Worm (Caenorhabditis elegans): ENCODE data around the gene lido-12.

lido-12 gene

DNA sequence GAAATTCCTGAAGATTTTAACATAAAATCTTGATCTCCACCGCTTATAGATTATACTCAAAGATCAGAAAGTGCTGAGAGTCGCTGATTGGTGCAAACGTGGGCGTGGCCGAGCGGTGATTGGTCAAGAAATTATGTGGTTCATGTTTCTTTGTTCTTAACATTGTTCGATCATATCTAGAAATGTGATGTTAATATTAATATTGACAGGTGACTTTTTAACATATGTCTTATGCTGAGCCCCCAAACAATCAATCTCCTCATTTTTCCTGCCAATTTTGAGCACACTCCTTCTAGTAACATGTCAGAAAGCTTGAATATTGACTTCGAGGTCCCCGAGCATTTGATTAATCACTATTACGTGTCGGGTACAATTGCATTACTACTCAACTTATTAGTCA, 38.4 kb downstream of the lido-12 start, which contains the start of gene sri-29:
TSS of gene sri-29 (plus strand) at position 301 of the 400 bp plus-strand sequence.
- no peak for TF ChIP-seq tlp-1 (tag; optimal IDR thresholded peaks at IDR 0.05)
- no peak for TF ChIP-seq unc-130 (tag; optimal IDR thresholded peaks at IDR 0.05)
- no peak for TF ChIP-seq mef-2 (tag; optimal IDR thresholded peaks at IDR 0.05)
- TF ChIP-seq fos-1 (tag; optimal IDR thresholded peaks at IDR 0.05) = no peak
- no peak for TF ChIP-seq mab-9 (GFP tag; IDR thresholded peaks at IDR 0.05)
- TF ChIP-seq elt-3 (tag; optimal IDR thresholded peaks at IDR 0.05) = no peak
- TF ChIP-seq lin-14 (GFP tag; optimal IDR thresholded peaks at IDR 0.05) = no peak

DNA sequence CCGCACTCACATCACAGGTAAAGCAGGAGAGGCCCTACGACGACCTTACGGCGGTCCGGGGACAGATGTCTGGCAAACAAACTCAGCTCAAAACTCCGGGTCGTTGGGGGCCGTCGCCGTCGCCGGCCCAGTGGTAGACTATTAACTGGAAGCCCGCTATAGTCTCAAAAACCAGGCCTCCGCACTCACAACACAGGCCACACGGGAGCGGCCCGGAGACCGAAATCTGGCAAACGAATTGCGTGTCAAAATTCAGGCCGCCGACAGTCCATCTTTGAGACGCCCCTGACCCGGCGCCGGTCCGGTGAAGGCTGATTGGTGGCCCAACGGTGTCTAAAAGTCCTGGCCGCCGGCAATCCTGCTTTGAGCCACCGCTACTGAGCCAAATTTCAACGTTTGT, 39.8 kb downstream of the lido-12 start:
- TF ChIP-seq nhr-76 (tag; optimal IDR thresholded peaks at IDR 0.05) (no peak), elt-2 (tag; optimal IDR thresholded peaks at IDR 0.05) (no peak), lin-14 (GFP tag; optimal IDR thresholded peaks at IDR 0.05) (no peak), F16B12.6 (tag; optimal IDR thresholded peaks at IDR 0.05) (no peak), ceh-8 (GFP tag; optimal IDR thresholded peaks at IDR 0.05) (no peak), lir-3 (tag; optimal IDR thresholded peaks at IDR 0.05; ENCODE audit: poor library complexity) (no peak), elt-3 (tag; optimal IDR thresholded peaks at IDR 0.05) (no peak), zag-1 (tag; optimal IDR thresholded peaks at IDR 0.05) (no peak), egl-27 (tag; optimal IDR thresholded peaks at IDR 0.05) (no peak), nhr-28 (tag; optimal IDR thresholded peaks at IDR 0.05) (no peak), ztf-4 (tag; optimal IDR thresholded peaks at IDR 0.05) (no peak), nhr-77 (tag; optimal IDR thresholded peaks at IDR 0.05) (no peak), lin-35 (GFP tag; optimal IDR thresholded peaks at IDR 0.05) (no peak)

DNA sequence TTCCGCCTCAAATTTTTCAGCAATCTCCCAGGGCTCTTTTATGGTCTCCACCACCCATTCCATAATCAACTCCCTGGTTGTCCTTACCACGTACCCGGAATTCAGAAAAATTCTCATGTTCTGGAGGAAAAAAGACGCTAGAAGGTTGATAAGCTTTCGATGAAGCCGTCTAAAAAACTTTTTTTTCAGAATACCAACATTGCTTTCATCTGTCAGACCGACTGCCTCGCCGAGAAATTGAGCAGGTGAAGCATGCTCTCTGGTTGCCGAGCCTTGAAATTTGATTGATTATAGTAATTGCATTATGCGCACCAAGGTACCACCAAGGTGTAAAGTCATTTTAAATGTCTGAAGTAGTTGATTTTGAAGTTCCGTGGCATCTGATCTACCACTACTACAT, 40.3 kb downstream of the lido-12 start, which contains the start of gene sri-30:
TSS of gene sri-30 (plus strand) at position 301 of the 400 bp plus-strand sequence.
- no peak for TF ChIP-seq aha-1 (tag; optimal IDR thresholded peaks at IDR 0.05)
- TF ChIP-seq fkh-8 (tag; optimal IDR thresholded peaks at IDR 0.05) = no peak
- TF ChIP-seq mef-2 (tag; optimal IDR thresholded peaks at IDR 0.05) = no peak
- TF ChIP-seq skn-1 (tag; optimal IDR thresholded peaks at IDR 0.05) = no peak
- TF ChIP-seq hlh-17 (GFP tag; optimal IDR thresholded peaks at IDR 0.05; ENCODE audit: borderline replicate concordance) = no peak

DNA sequence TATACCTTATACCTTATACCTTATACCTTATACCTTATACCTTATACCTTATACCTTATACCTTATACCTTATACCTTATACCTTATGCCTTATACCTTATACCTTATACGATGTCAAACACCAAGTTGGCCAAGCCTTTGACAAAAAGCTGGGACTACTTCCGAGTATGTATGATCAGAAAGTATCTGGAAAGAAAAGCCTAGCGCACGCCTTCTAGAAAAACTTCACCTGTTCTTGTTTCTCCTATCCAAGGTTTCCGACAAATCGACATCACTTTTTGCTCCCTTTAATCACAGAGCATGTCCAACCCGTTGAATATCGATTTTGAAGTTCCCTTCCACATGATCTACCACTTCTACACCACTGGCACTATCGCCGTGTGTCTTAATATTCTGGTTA, 42.8 kb downstream of the lido-12 start, which contains the start of gene sri-28:
TSS of gene sri-28 (plus strand) at position 301 of the 400 bp plus-strand sequence.
- TF ChIP-seq lin-13 (GFP tag; optimal IDR thresholded peaks at IDR 0.05) = no peak
- no peak for TF ChIP-seq blmp-1 (tag; optimal IDR thresholded peaks at IDR 0.05)
- no peak for TF ChIP-seq mef-2 (tag; optimal IDR thresholded peaks at IDR 0.05)
- TF ChIP-seq dsc-1 (tag; optimal IDR thresholded peaks at IDR 0.05) = no peak
- TF ChIP-seq sox-4 (tag; optimal IDR thresholded peaks at IDR 0.05) = no peak
- no peak for TF ChIP-seq fos-1 (tag; optimal IDR thresholded peaks at IDR 0.05)
- no peak for TF ChIP-seq unc-30 (tag; optimal IDR thresholded peaks at IDR 0.05)
- no peak for TF ChIP-seq tbx-2 (tag; optimal IDR thresholded peaks at IDR 0.05)
- TF ChIP-seq nhr-47 (tag; optimal IDR thresholded peaks at IDR 0.05) = no peak
- TF ChIP-seq pqm-1 (tag; optimal IDR thresholded peaks at IDR 0.05) = no peak
- TF ChIP-seq fkh-10 (GFP tag; optimal IDR thresholded peaks at IDR 0.05) = no peak
- no peak for TF ChIP-seq skn-1 (tag; optimal IDR thresholded peaks at IDR 0.05)
- no peak for TF ChIP-seq nhr-237 (tag; optimal IDR thresholded peaks at IDR 0.05)
- TF ChIP-seq elt-3 (tag; optimal IDR thresholded peaks at IDR 0.05) = no peak
- TF ChIP-seq C04F5.9 (tag; optimal IDR thresholded peaks at IDR 0.05) = no peak

DNA sequence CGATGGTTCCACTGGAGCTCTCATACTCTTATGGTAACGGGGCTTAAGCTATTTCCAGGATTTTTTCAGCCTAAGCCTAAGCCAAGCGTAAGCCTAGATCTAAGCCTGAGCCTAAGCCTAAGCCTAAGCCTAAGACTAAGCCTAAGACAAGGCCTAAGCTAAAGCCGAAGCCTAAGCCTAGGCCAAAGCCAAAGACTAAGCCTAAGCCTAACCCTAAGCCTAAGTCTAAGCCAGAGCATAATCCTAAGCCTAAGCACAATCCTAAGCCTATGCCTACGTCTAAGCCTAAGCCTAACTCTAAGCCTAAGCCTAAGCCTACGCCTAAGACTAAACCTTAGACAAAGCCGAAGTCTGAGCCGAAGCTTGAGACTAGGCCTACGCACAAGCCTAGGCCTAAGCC, 43.4 kb downstream of the lido-12 start:
- TF ChIP-seq ceh-8 (GFP tag; optimal IDR thresholded peaks at IDR 0.05) = no peak
- no peak for TF ChIP-seq zip-4 (GFP tag; optimal IDR thresholded peaks at IDR 0.05)
- TF ChIP-seq pag-3 (tag; optimal IDR thresholded peaks at IDR 0.05; ENCODE audit: borderline replicate concordance, insufficient read depth) = no peak
- no peak for TF ChIP-seq swsn-7 (tag; optimal IDR thresholded peaks at IDR 0.05)
- no peak for TF ChIP-seq mep-1 (tag; optimal IDR thresholded peaks at IDR 0.05)
- no peak for TF ChIP-seq snpc-4 (tag; optimal IDR thresholded peaks at IDR 0.05)
- no peak for TF ChIP-seq lir-3 (tag; optimal IDR thresholded peaks at IDR 0.05; ENCODE audit: poor library complexity)
- no peak for TF ChIP-seq vab-15 (tag; optimal IDR thresholded peaks at IDR 0.05)
- no peak for TF ChIP-seq nhr-20 (tag; optimal IDR thresholded peaks at IDR 0.05)
